Worm (Caenorhabditis elegans) whole organism, early embryonic: Measurements from ENCODE around the gene M199.2.

Experiments
- B0310.2 ChIP-seq: sonication (generic microtip); optimal IDR thresholded peaks from 2 replicates; lab custom pipeline; 2016; ENCODE audit warnings: mild to moderate bottlenecking, missing genetic modification characterization, missing compliant biosample characterization
- aly-1 ChIP-seq: sonication (generic microtip); optimal IDR thresholded peaks from 2 replicates; lab custom pipeline; 2016; ENCODE audit warnings: missing genetic modification characterization, missing compliant biosample characterization
- ama-1 ChIP-seq: fragments of 150-350 bp; optimal IDR thresholded peaks from 2 replicates; lab custom pipeline; 2014
- ceh-13 ChIP-seq: fragments of 200-800 bp; sonication (Bioruptor generic); optimal IDR thresholded peaks from 2 replicates; lab custom pipeline; 2018; ENCODE audit warnings: mild to moderate bottlenecking, missing genetic modification characterization, missing compliant biosample characterization
- ceh-36 ChIP-seq: sonication (generic microtip); optimal IDR thresholded peaks from 2 replicates; lab custom pipeline; 2016; ENCODE audit warnings: missing genetic modification characterization, inconsistent platforms, missing compliant biosample characterization
- pes-1 ChIP-seq: fragments of 200-800 bp; sonication (Bioruptor generic); IDR thresholded peaks from 2 replicates; pipeline ENCODE4 v1.3.6; 2022; ENCODE audit warnings: missing genetic modification reagents, missing genetic modification characterization, missing compliant biosample characterization
- scrt-1 ChIP-seq: fragments of 200-800 bp; sonication (Bioruptor generic); IDR thresholded peaks from 2 replicates; pipeline ENCODE4 v1.3.6; 2022; ENCODE audit warnings: missing genetic modification characterization, missing compliant biosample characterization
- tbx-11 ChIP-seq: fragments of 200-800 bp; sonication (Bioruptor generic); IDR thresholded peaks from 2 replicates; pipeline ENCODE4 v1.3.6; 2022; ENCODE audit warnings: missing genetic modification characterization, missing compliant biosample characterization
- tbx-37 ChIP-seq: fragments of 200-800 bp; sonication (Bioruptor generic); conservative IDR thresholded peaks from 2 replicates; pipeline ENCODE4 v1.3.6; 2022; ENCODE audit warnings: missing genetic modification reagents, missing genetic modification characterization, missing compliant biosample characterization
- tra-4 ChIP-seq: sonication (generic microtip); optimal IDR thresholded peaks from 2 replicates; lab custom pipeline; 2017; ENCODE audit warnings: missing genetic modification characterization, missing compliant biosample characterization

- no peak for TF ChIP-seq scrt-1
- TF ChIP-seq ama-1 = no peak
- TF ChIP-seq ceh-36 = no peak
- no peak for TF ChIP-seq tbx-37
- no peak for TF ChIP-seq pes-1 (GFP tag; lab: Robert Waterston, UW)
- TF ChIP-seq tra-4 (tag; lab: Kevin White, UChicago) = no peak
- no peak for TF ChIP-seq aly-1
- TF ChIP-seq B0310.2 = no peak
- no peak for TF ChIP-seq tbx-11 (GFP tag; lab: Robert Waterston, UW)
- no peak for TF ChIP-seq ceh-13 (GFP tag; lab: Kevin White, UChicago)
Measured at ce11 chrIV:15118390-15118789, 9.8 kb downstream of the M199.2 start, which contains the start of gene M199.136.
